Worm (Caenorhabditis elegans) whole organism, young adult: ENCODE measurements around the gene C14A4.7.

ENCODE experiments used
- B0019.2 ChIP-seq: fragments of 200-800 bp; sonication (Bioruptor generic); conservative IDR thresholded peaks from 2 replicates; pipeline ENCODE4 v1.3.6; 2022; ENCODE audit warnings: missing genetic modification reagents, missing genetic modification characterization, missing compliant biosample characterization
- B0035.1 ChIP-seq: sonication (generic microtip); optimal IDR thresholded peaks from 2 replicates; lab custom pipeline; 2016; ENCODE audit warnings: missing genetic modification characterization, mild to moderate bottlenecking, missing compliant biosample characterization, missing genotype, missing genetic modification reagents
- B0261.1 ChIP-seq: sonication (generic microtip); optimal IDR thresholded peaks from 2 replicates; lab custom pipeline; 2016; ENCODE audit warnings: mild to moderate bottlenecking, missing genetic modification characterization, moderate library complexity, missing compliant biosample characterization
- B0336.3 ChIP-seq: fragments of 200-800 bp; sonication (Bioruptor generic); IDR thresholded peaks from 2 replicates; pipeline ENCODE4 v1.3.6; 2022; ENCODE audit warnings: missing genetic modification characterization, missing compliant biosample characterization
- F55B11.4 ChIP-seq: sonication (generic microtip); optimal IDR thresholded peaks from 2 replicates; lab custom pipeline; 2016; ENCODE audit warnings: missing compliant biosample characterization, missing genetic modification characterization, borderline replicate concordance; ENCODE audit not compliant: insufficient read depth
- F57A8.1 ChIP-seq: fragments of 200-800 bp; sonication (Bioruptor generic); optimal IDR thresholded peaks from 2 replicates; lab custom pipeline; 2018; ENCODE audit warnings: mild to moderate bottlenecking, missing genetic modification characterization, moderate library complexity, missing compliant biosample characterization
- K12H6.12 ChIP-seq: fragments of 200-800 bp; sonication (Bioruptor generic); optimal IDR thresholded peaks from 2 replicates; lab custom pipeline; 2018; ENCODE audit warnings: mild to moderate bottlenecking, missing genetic modification characterization, missing compliant biosample characterization
- T07F8.4 ChIP-seq: sonication (generic microtip); optimal IDR thresholded peaks from 2 replicates; lab custom pipeline; 2016; ENCODE audit warnings: mild to moderate bottlenecking, missing genetic modification characterization, moderate library complexity, missing compliant biosample characterization
- T26A5.8 ChIP-seq: sonication (generic microtip); optimal IDR thresholded peaks from 2 replicates; lab custom pipeline; 2016; ENCODE audit warnings: missing genetic modification characterization, missing compliant biosample characterization
- Y79H2A.3 ChIP-seq: fragments of 200-800 bp; sonication (Bioruptor generic); conservative IDR thresholded peaks from 2 replicates; pipeline ENCODE4 v1.3.6; 2022; ENCODE audit warnings: missing genetic modification reagents, missing genetic modification characterization, missing compliant biosample characterization
- atf-7 ChIP-seq: sonication (generic microtip); optimal IDR thresholded peaks from 2 replicates; lab custom pipeline; 2017; ENCODE audit warnings: mild to moderate bottlenecking, missing genetic modification characterization, missing compliant biosample characterization
- attf-6 ChIP-seq: fragments of 200-800 bp; sonication (Bioruptor generic); IDR thresholded peaks from 2 replicates; pipeline ENCODE4 v1.3.6; 2022; ENCODE audit warnings: missing genetic modification reagents, missing genetic modification characterization, missing compliant biosample characterization
- ceh-40 ChIP-seq: fragments of 200-800 bp; sonication (Bioruptor generic); IDR thresholded peaks from 2 replicates; pipeline ENCODE4 v1.3.6; 2022; ENCODE audit warnings: missing genetic modification characterization, missing compliant biosample characterization
- ceh-58 ChIP-seq: fragments of 200-800 bp; sonication (Bioruptor generic); IDR thresholded peaks from 2 replicates; pipeline ENCODE4 v1.3.6; 2022; ENCODE audit warnings: missing genetic modification characterization, missing compliant biosample characterization
- die-1 ChIP-seq: sonication (generic microtip); optimal IDR thresholded peaks from 2 replicates; lab custom pipeline; 2016; ENCODE audit warnings: missing genotype, mild to moderate bottlenecking, missing genetic modification characterization, missing compliant biosample characterization
- dox-1 ChIP-seq: fragments of 200-800 bp; sonication (Bioruptor generic); IDR thresholded peaks from 2 replicates; pipeline ENCODE4 v1.3.6; 2022; ENCODE audit warnings: missing genetic modification reagents, missing genetic modification characterization, missing compliant biosample characterization
- egl-44 ChIP-seq: fragments of 200-800 bp; sonication (Bioruptor generic); IDR thresholded peaks from 2 replicates; pipeline ENCODE4 v1.3.6; 2022; ENCODE audit warnings: missing genetic modification reagents, missing genetic modification characterization, missing compliant biosample characterization
- egrh-3 ChIP-seq: fragments of 200-800 bp; sonication (Bioruptor generic); IDR thresholded peaks from 2 replicates; pipeline ENCODE4 v1.3.6; 2022; ENCODE audit warnings: missing genetic modification reagents, missing genetic modification characterization, missing compliant biosample characterization
- fkh-3 ChIP-seq: sonication (generic microtip); optimal IDR thresholded peaks from 2 replicates; lab custom pipeline; 2016; ENCODE audit warnings: mild to moderate bottlenecking, missing genetic modification characterization, missing compliant biosample characterization
- let-526 ChIP-seq: fragments of 200-800 bp; sonication (Bioruptor generic); IDR thresholded peaks from 2 replicates; pipeline ENCODE4 v1.3.6; 2022; ENCODE audit warnings: missing genetic modification reagents, missing genetic modification characterization, missing compliant biosample characterization
- lsl-1 ChIP-seq: fragments of 200-800 bp; sonication (Bioruptor generic); optimal IDR thresholded peaks from 2 replicates; lab custom pipeline; 2018; ENCODE audit warnings: mild to moderate bottlenecking, missing genetic modification characterization, moderate library complexity, missing compliant biosample characterization
- lsy-27 ChIP-seq: sonication (generic microtip); optimal IDR thresholded peaks from 2 replicates; lab custom pipeline; 2017; ENCODE audit warnings: missing genetic modification characterization, mild to moderate bottlenecking, missing compliant biosample characterization, antibody characterized with exemption, missing genotype, borderline replicate concordance; ENCODE audit not compliant: insufficient read depth
- madf-3 ChIP-seq: fragments of 200-800 bp; sonication (Bioruptor generic); IDR thresholded peaks from 2 replicates; pipeline ENCODE4 v1.3.6; 2022; ENCODE audit warnings: missing genetic modification reagents, missing genetic modification characterization, missing compliant biosample characterization
- madf-6 ChIP-seq: fragments of 200-800 bp; sonication (Bioruptor generic); IDR thresholded peaks from 2 replicates; pipeline ENCODE4 v1.3.6; 2022; ENCODE audit warnings: missing genetic modification reagents, missing genetic modification characterization, missing compliant biosample characterization
- mcd-1 ChIP-seq: fragments of 200-800 bp; sonication (Bioruptor generic); IDR thresholded peaks from 2 replicates; pipeline ENCODE4 v1.3.6; 2022; ENCODE audit warnings: missing genetic modification reagents, missing genetic modification characterization, missing compliant biosample characterization
- nhr-80 ChIP-seq: sonication (generic microtip); optimal IDR thresholded peaks from 2 replicates; lab custom pipeline; 2016; ENCODE audit warnings: missing genetic modification characterization, missing compliant biosample characterization
- pha-4 ChIP-seq: fragments of 150-350 bp; sonication (generic microtip); optimal IDR thresholded peaks from 2 replicates; lab custom pipeline; 2014; ENCODE audit warnings: missing biosample characterization, missing genetic modification reagents, missing genetic modification characterization
- rec-8 ChIP-seq, 2 experiments: sonication (generic microtip); optimal IDR thresholded peaks; 2 replicates each; lab custom pipeline; 2016; ENCODE audit warnings: mild to moderate bottlenecking in 2 of 2, missing genetic modification characterization in 2 of 2, missing genetic modification reagents in 2 of 2, missing genotype in 2 of 2, missing biosample characterization in 1 of 2, missing compliant biosample characterization in 1 of 2, moderate library complexity in 1 of 2
- repo-1 ChIP-seq: sonication (generic microtip); optimal IDR thresholded peaks from 2 replicates; lab custom pipeline; 2017; ENCODE audit warnings: mild to moderate bottlenecking, missing genetic modification characterization, missing compliant biosample characterization
- rpc-1 ChIP-seq, 2 experiments: fragments of 150-350 bp in 1 of 2; sonication (generic microtip) in 1 of 2; optimal IDR thresholded peaks; 2 replicates each; lab custom pipeline; 2014 to 2018; ENCODE audit warnings: missing biosample characterization in 1 of 2, missing genetic modification characterization in 1 of 2, missing genetic modification reagents in 1 of 2, missing genotype in 1 of 2
- snpc-3.4 ChIP-seq: sonication (generic microtip); optimal IDR thresholded peaks from 2 replicates; lab custom pipeline; 2017; ENCODE audit warnings: missing genetic modification characterization, mild to moderate bottlenecking, missing compliant biosample characterization, antibody characterized with exemption, moderate library complexity, missing genotype, missing genetic modification reagents
- sptf-2 ChIP-seq: fragments of 200-800 bp; sonication (Bioruptor generic); optimal IDR thresholded peaks from 2 replicates; lab custom pipeline; 2018; ENCODE audit warnings: mild to moderate bottlenecking, missing genetic modification characterization, missing compliant biosample characterization
- tlf-1 ChIP-seq: fragments of 200-800 bp; sonication (Bioruptor generic); optimal IDR thresholded peaks from 2 replicates; lab custom pipeline; 2018; ENCODE audit warnings: mild to moderate bottlenecking, missing genetic modification characterization, missing compliant biosample characterization
- unc-62 ChIP-seq: fragments of 150-350 bp; optimal IDR thresholded peaks from 2 replicates; lab custom pipeline; 2014; ENCODE audit warnings: missing biosample characterization, missing genetic modification reagents, missing genetic modification characterization
- ztf-3 ChIP-seq: fragments of 200-800 bp; sonication (Bioruptor generic); optimal IDR thresholded peaks from 2 replicates; lab custom pipeline; 2018; ENCODE audit warnings: mild to moderate bottlenecking, missing genetic modification characterization, missing compliant biosample characterization

The C14A4.7 gene

DNA sequence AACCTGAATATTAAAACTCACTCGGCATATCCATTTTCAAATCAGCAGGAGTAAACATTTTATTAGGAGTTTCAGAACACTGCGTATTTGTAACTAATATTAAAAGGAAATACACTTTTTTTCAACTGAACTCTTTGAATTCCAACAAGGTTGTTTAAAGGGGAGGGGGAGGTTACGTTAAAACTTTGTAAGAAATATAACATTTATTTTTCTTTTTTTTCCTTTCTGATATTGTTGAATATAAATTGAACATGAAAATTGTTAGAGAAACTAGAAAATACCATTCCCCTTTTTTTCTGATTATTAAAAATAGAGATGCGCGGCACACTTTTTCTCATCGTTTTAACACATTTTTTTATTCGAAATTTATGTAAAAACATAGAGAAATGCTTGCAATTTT, 1.7 kb upstream of the C14A4.7 start, which contains the start of gene C14A4.8:
Gene C14A4.8, minus strand, starts transcription at position 101 of the 400 bp plus-strand sequence.
- no peak for TF ChIP-seq snpc-3.4 (tag; lab: Kevin White, UChicago)
- no peak for TF ChIP-seq sptf-2
- no peak for TF ChIP-seq B0019.2
- TF ChIP-seq T26A5.8 (tag; lab: Kevin White, UChicago), result no peak
- TF ChIP-seq ztf-3 (GFP tag; lab: Kevin White, UChicago), result no peak
- no peak for TF ChIP-seq fkh-3 (tag; lab: Kevin White, UChicago)
- TF ChIP-seq madf-6 (GFP tag; lab: Robert Waterston, UW), result no peak

- TF ChIP-seq die-1, result no peak
- 0 out of 2 replicates have a peak, but pooled peaks have one; percentile 28 for TF ChIP-seq dox-1 (GFP tag; lab: Robert Waterston, UW)
- no peak for TF ChIP-seq K12H6.12
- peak; percentile 72 for TF ChIP-seq nhr-80
These were observed 1.6 kb downstream of the C14A4.7 start, which contains the start of gene C14A4.6 for ce11 chrII:10594758-10595157. Gene C14A4.6 (minus strand): TSS chrII:10594776.

DNA sequence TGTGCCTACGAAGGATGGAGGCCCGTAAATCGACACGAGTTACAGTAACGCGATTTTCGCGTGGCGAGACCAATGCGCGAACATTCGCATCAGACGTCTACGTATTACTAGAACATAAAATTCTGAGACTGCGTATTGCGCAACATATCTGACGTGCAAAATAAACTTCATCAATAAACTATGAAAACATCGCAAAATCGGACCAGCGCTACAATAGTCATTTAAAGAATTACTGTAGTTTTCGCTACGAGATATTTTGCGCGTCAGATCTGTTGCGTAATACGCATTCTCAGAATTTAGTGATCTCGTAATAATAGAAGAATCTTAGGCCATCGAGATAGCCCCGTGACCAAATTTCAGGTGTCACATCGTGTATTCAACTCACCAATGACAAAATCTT, 2.0 kb downstream of the C14A4.7 start:
- no peak for TF ChIP-seq die-1
- no peak for TF ChIP-seq madf-3 (GFP tag; lab: Robert Waterston, UW)
- no peak for TF ChIP-seq nhr-80
- no peak for TF ChIP-seq T26A5.8 (tag; lab: Kevin White, UChicago)
- no peak for TF ChIP-seq B0336.3
- no peak for TF ChIP-seq ceh-40 (GFP tag; lab: Robert Waterston, UW)
- no peak for TF ChIP-seq B0035.1 (tag; lab: Kevin White, UChicago)
- TF ChIP-seq B0261.1 (tag; lab: Kevin White, UChicago), result no peak
- no peak for TF ChIP-seq egrh-3 (GFP tag; lab: Robert Waterston, UW)
- TF ChIP-seq attf-6 (GFP tag; lab: Robert Waterston, UW), result no peak
- no peak for TF ChIP-seq rpc-1 (optimal IDR thresholded peaks at IDR 0.05; lab: Kevin White, UChicago)
- no peak for TF ChIP-seq rpc-1 (tag; optimal IDR thresholded peaks at IDR 0.05; lab: Kevin White, UChicago)
- TF ChIP-seq lsl-1 (GFP tag; lab: Kevin White, UChicago), result no peak
- TF ChIP-seq T07F8.4 (tag; lab: Kevin White, UChicago), result no peak
- no peak for TF ChIP-seq mcd-1

ce11 chrII:10592452-10592851, 3.9 kb downstream of the C14A4.7 start, which contains the start of gene crn-5:
Gene crn-5 (plus strand): TSS chrII:10592752.
- no peak for TF ChIP-seq pha-4 (tag; lab: Kevin White, UChicago)
- TF ChIP-seq nhr-80, result no peak
- TF ChIP-seq egl-44 (GFP tag; lab: Robert Waterston, UW), result no peak
- TF ChIP-seq ceh-40 (GFP tag; lab: Robert Waterston, UW), result no peak
- no peak for TF ChIP-seq Y79H2A.3 (GFP tag; lab: Robert Waterston, UW)
- TF ChIP-seq attf-6 (GFP tag; lab: Robert Waterston, UW), result no peak
- no peak for TF ChIP-seq rec-8 (tag; optimal IDR thresholded peaks at IDR 0.05; lab: Kevin White, UChicago)
- no peak for TF ChIP-seq repo-1 (tag; lab: Kevin White, UChicago)
- no peak for TF ChIP-seq lsy-27 (tag; lab: Kevin White, UChicago)
- TF ChIP-seq let-526, result no peak
- TF ChIP-seq F57A8.1 (GFP tag; lab: Kevin White, UChicago), result no peak
- no peak for TF ChIP-seq unc-62 (GFP tag; lab: Kevin White, UChicago)
- TF ChIP-seq ceh-58 (GFP tag; lab: Robert Waterston, UW), result no peak
- no peak for TF ChIP-seq atf-7 (tag; lab: Kevin White, UChicago)
- no peak for TF ChIP-seq tlf-1 (GFP tag; lab: Kevin White, UChicago)
- TF ChIP-seq F55B11.4 (tag; lab: Kevin White, UChicago), result no peak
- TF ChIP-seq, all 124 proteins: peak for 0
